Worm (Caenorhabditis elegans) whole organism, L1 larva: ENCODE data around the gene mmcm-1.

ENCODE experiments used
- C34B4.2 ChIP-seq: sonication (generic microtip); optimal IDR thresholded peaks from 2 replicates; lab custom pipeline; 2017; ENCODE audit warnings: mild to moderate bottlenecking, missing genetic modification characterization, missing compliant biosample characterization
- ceh-88 ChIP-seq: fragments of 200-800 bp; sonication (Bioruptor generic); IDR thresholded peaks from 2 replicates; pipeline ENCODE4 v1.3.6; 2022; ENCODE audit warnings: missing genetic modification characterization, missing compliant biosample characterization
- fos-1 ChIP-seq: fragments of 150-350 bp; optimal IDR thresholded peaks from 2 replicates; lab custom pipeline; 2014; ENCODE audit warnings: missing biosample characterization, missing genetic modification characterization
- jun-1 ChIP-seq: fragments of 150-350 bp; optimal IDR thresholded peaks from 2 replicates; lab custom pipeline; 2014; ENCODE audit warnings: missing biosample characterization, missing genetic modification reagents, missing genetic modification characterization
- lin-13 ChIP-seq: fragments of 150-350 bp; optimal IDR thresholded peaks from 2 replicates; lab custom pipeline; 2014; ENCODE audit warnings: missing biosample characterization, missing genetic modification reagents, missing genetic modification characterization
- lin-14 ChIP-seq: fragments of 200-800 bp; sonication (Bioruptor generic); optimal IDR thresholded peaks from 2 replicates; lab custom pipeline; 2018; ENCODE audit warnings: mild to moderate bottlenecking, missing genetic modification characterization, moderate library complexity, missing compliant biosample characterization
- lin-15B ChIP-seq: fragments of 150-350 bp; sonication (generic microtip); optimal IDR thresholded peaks from 3 replicates; lab custom pipeline; 2014; ENCODE audit warnings: missing biosample characterization, missing genetic modification characterization
- nhr-11 ChIP-seq: fragments of 150-350 bp; optimal IDR thresholded peaks from 2 replicates; lab custom pipeline; 2014; ENCODE audit warnings: missing biosample characterization, missing genetic modification characterization
- nhr-77 ChIP-seq: fragments of 150-350 bp; optimal IDR thresholded peaks from 2 replicates; lab custom pipeline; 2014; ENCODE audit warnings: missing biosample characterization, missing genetic modification characterization
- rnt-1 ChIP-seq: sonication (generic microtip); optimal IDR thresholded peaks from 2 replicates; lab custom pipeline; 2016; ENCODE audit warnings: mild to moderate bottlenecking, missing genetic modification characterization, moderate library complexity, missing compliant biosample characterization
- snu-23 ChIP-seq: sonication (generic microtip); optimal IDR thresholded peaks from 2 replicates; lab custom pipeline; 2016; ENCODE audit warnings: missing genetic modification characterization, missing compliant biosample characterization
- unc-62 ChIP-seq: fragments of 150-350 bp; optimal IDR thresholded peaks from 2 replicates; lab custom pipeline; 2014; ENCODE audit warnings: missing biosample characterization, missing genetic modification reagents, missing genetic modification characterization
- xbp-1 ChIP-seq: sonication (generic microtip); optimal IDR thresholded peaks from 2 replicates; lab custom pipeline; 2016; ENCODE audit warnings: missing genetic modification characterization, missing compliant biosample characterization

DNA sequence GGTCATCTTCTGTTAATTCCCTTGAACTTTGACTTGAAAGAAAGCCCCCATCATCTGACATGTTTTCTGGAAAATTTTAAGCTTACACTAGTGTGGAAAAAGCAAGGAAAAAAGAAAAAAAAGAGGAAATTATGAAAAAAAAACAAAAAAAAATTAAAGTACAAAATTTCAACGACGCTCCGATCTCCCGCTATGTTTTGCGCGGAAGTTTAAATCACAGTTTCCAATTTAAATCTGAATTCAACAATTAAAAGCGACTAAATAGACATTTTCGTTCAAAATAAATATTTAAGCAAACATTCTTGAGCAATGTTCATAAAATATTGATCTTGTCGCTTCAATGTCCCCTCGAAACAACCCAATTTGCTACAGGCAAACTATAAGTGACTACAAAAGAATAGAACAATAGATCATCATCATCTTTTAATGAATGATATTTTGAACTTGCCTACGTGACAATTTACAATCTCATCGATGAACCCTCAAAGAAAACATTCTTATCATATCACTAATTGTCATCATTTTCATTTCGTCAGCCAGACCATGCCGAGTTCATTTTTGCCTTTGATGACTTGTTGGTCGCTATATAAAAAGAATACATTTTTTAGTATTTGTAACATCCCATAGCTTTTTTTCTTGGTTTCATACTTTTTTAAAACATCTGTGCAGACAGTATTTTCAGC is 14.3 kb upstream of the mmcm-1 start, which contains the start of the genes metl-6 and nit-1:
- TF ChIP-seq fos-1 (tag; lab: Kevin White, UChicago) (no peak), unc-62 (no peak), lin-15B (tag; lab: Kevin White, UChicago) (no peak), rnt-1 (no peak), jun-1 (tag; lab: Kevin White, UChicago) (no peak), ceh-88 (no peak), nhr-11 (no peak), lin-13 (GFP tag; lab: Kevin White, UChicago) (no peak), xbp-1 (tag; lab: Kevin White, UChicago) (no peak), lin-14 (no peak), nhr-77 (tag; lab: Kevin White, UChicago) (no peak), C34B4.2 (tag; lab: Kevin White, UChicago) (no peak), snu-23 (no peak)
